Worm (Caenorhabditis elegans) whole organism, L4 larva: Measurements from ENCODE around the gene alh-5.

Experiments
- D1046.2 ChIP-seq: fragments of 200-800 bp; sonication (Bioruptor generic); IDR thresholded peaks from 2 replicates; pipeline ENCODE4 v1.3.6; 2022; ENCODE audit warnings: missing genetic modification characterization, missing compliant biosample characterization
- F44E2.7 ChIP-seq: fragments of 200-800 bp; sonication (Bioruptor generic); IDR thresholded peaks from 2 replicates; pipeline ENCODE4 v2.1.2; 2022; ENCODE audit warnings: missing genetic modification characterization, missing compliant biosample characterization
- F49E8.2 ChIP-seq: sonication (generic microtip); optimal IDR thresholded peaks from 2 replicates; lab custom pipeline; 2016; ENCODE audit warnings: missing compliant biosample characterization, mild to moderate bottlenecking, missing genetic modification characterization, borderline replicate concordance
- R02D3.7 ChIP-seq: fragments of 150-350 bp; sonication (generic microtip); optimal IDR thresholded peaks from 3 replicates; lab custom pipeline; 2014; ENCODE audit warnings: missing biosample characterization, missing genetic modification characterization
- T20F7.1 ChIP-seq: fragments of 200-800 bp; sonication (Bioruptor generic); optimal IDR thresholded peaks from 2 replicates; lab custom pipeline; 2018; ENCODE audit warnings: mild to moderate bottlenecking, missing genetic modification characterization, missing compliant biosample characterization
- ceh-20 ChIP-seq: fragments of 200-800 bp; sonication (Bioruptor generic); IDR thresholded peaks from 2 replicates; pipeline ENCODE4 v1.3.6; 2022; ENCODE audit warnings: missing genetic modification reagents, missing genetic modification characterization, missing compliant biosample characterization
- cey-2 ChIP-seq: sonication (generic microtip); optimal IDR thresholded peaks from 3 replicates; lab custom pipeline; 2017; ENCODE audit warnings: missing genetic modification characterization, mild to moderate bottlenecking, missing compliant biosample characterization, antibody characterized with exemption, borderline replicate concordance; ENCODE audit not compliant: insufficient read depth
- ctbp-1 ChIP-seq: fragments of 200-800 bp; sonication (Bioruptor generic); IDR thresholded peaks from 2 replicates; pipeline ENCODE4 v1.3.6; 2022; ENCODE audit warnings: missing genetic modification reagents, missing genetic modification characterization, missing compliant biosample characterization
- daf-12 ChIP-seq: fragments of 150-350 bp; optimal IDR thresholded peaks from 2 replicates; lab custom pipeline; 2014; ENCODE audit warnings: missing biosample characterization, missing genetic modification reagents, missing genetic modification characterization
- daf-16 ChIP-seq, 3 experiments: sonication (generic microtip); optimal IDR thresholded peaks; 2 replicates each; lab custom pipeline; 2016 to 2017; ENCODE audit warnings: missing genetic modification characterization in 3 of 3, missing genetic modification reagents in 3 of 3, mild to moderate bottlenecking in 2 of 3, missing compliant biosample characterization in 2 of 3, missing biosample characterization in 1 of 3, moderate library complexity in 1 of 3
- dmd-6 ChIP-seq: fragments of 200-800 bp; sonication (Bioruptor generic); IDR thresholded peaks from 2 replicates; pipeline ENCODE4 v1.3.6; 2022; ENCODE audit warnings: missing genetic modification reagents, missing genetic modification characterization, missing compliant biosample characterization
- dmd-9 ChIP-seq: fragments of 200-800 bp; sonication (Bioruptor generic); IDR thresholded peaks from 2 replicates; pipeline ENCODE4 v1.3.6; 2022; ENCODE audit warnings: missing genetic modification reagents, missing genetic modification characterization, missing compliant biosample characterization
- dpl-1 ChIP-seq: fragments of 150-350 bp; optimal IDR thresholded peaks from 2 replicates; lab custom pipeline; 2014; ENCODE audit warnings: missing biosample characterization, missing genetic modification reagents, missing genetic modification characterization
- duxl-1 ChIP-seq: sonication (generic microtip); optimal IDR thresholded peaks from 2 replicates; lab custom pipeline; 2016; ENCODE audit warnings: mild to moderate bottlenecking, missing genetic modification characterization, moderate library complexity, missing compliant biosample characterization; ENCODE audit not compliant: poor library complexity
- dve-1 ChIP-seq: sonication (generic microtip); optimal IDR thresholded peaks from 2 replicates; lab custom pipeline; 2017; ENCODE audit warnings: antibody characterized with exemption, mild to moderate bottlenecking, missing genetic modification characterization, missing compliant biosample characterization; ENCODE audit not compliant: insufficient read depth
- gei-8 ChIP-seq: fragments of 200-800 bp; sonication (Bioruptor generic); optimal IDR thresholded peaks from 2 replicates; lab custom pipeline; 2018; ENCODE audit warnings: mild to moderate bottlenecking, missing genetic modification characterization, missing compliant biosample characterization
- hlh-11 ChIP-seq: fragments of 200-800 bp; sonication (Bioruptor generic); optimal IDR thresholded peaks from 2 replicates; lab custom pipeline; 2018; ENCODE audit warnings: mild to moderate bottlenecking, missing genetic modification characterization, missing compliant biosample characterization
- hmg-1.1 ChIP-seq: fragments of 200-800 bp; sonication (Bioruptor generic); IDR thresholded peaks from 2 replicates; pipeline ENCODE4 v1.3.6; 2022; ENCODE audit warnings: missing genetic modification reagents, missing genetic modification characterization, missing compliant biosample characterization
- jun-1 ChIP-seq: fragments of 150-350 bp; optimal IDR thresholded peaks from 2 replicates; lab custom pipeline; 2014; ENCODE audit warnings: missing biosample characterization, missing genetic modification reagents, missing genetic modification characterization
- lim-7 ChIP-seq: fragments of 200-800 bp; sonication (Bioruptor generic); IDR thresholded peaks from 2 replicates; pipeline ENCODE4 v1.3.6; 2022; ENCODE audit warnings: missing genetic modification characterization, missing compliant biosample characterization
- lin-1 ChIP-seq: fragments of 200-800 bp; sonication (Bioruptor generic); IDR thresholded peaks from 2 replicates; pipeline ENCODE4 v1.3.6; 2022; ENCODE audit warnings: missing genetic modification reagents, missing genetic modification characterization, missing compliant biosample characterization
- lin-38 ChIP-seq: fragments of 200-800 bp; sonication (Bioruptor generic); IDR thresholded peaks from 2 replicates; pipeline ENCODE4 v1.3.6; 2022; ENCODE audit warnings: missing genetic modification reagents, missing genetic modification characterization, missing compliant biosample characterization
- lsy-2 ChIP-seq, 2 experiments: fragments of 150-350 bp in 1 of 2; sonication (generic microtip) in 1 of 2; optimal IDR thresholded peaks; 2 replicates each; lab custom pipeline; 2014 to 2017; ENCODE audit warnings: missing biosample characterization in 2 of 2, missing genetic modification characterization in 2 of 2
- mdl-1 ChIP-seq, 2 experiments: fragments of 150-350 bp in 1 of 2; sonication (generic microtip) in 1 of 2; optimal IDR thresholded peaks; 2 replicates each; lab custom pipeline; 2014 to 2017; ENCODE audit warnings: missing biosample characterization in 2 of 2, missing genetic modification characterization in 2 of 2
- mes-2 ChIP-seq: sonication (generic microtip); optimal IDR thresholded peaks from 2 replicates; lab custom pipeline; 2016; ENCODE audit warnings: missing genotype, mild to moderate bottlenecking, missing genetic modification characterization, missing compliant biosample characterization; ENCODE audit not compliant: poor library complexity, severe bottlenecking
- nhr-111 ChIP-seq: fragments of 200-800 bp; sonication (Bioruptor generic); optimal IDR thresholded peaks from 2 replicates; lab custom pipeline; 2018; ENCODE audit warnings: mild to moderate bottlenecking, missing genetic modification characterization, missing compliant biosample characterization
- nhr-237 ChIP-seq: sonication (generic microtip); optimal IDR thresholded peaks from 2 replicates; lab custom pipeline; 2017; ENCODE audit warnings: missing biosample characterization, missing genetic modification characterization
- nhr-28 ChIP-seq: fragments of 150-350 bp; optimal IDR thresholded peaks from 2 replicates; lab custom pipeline; 2014; ENCODE audit warnings: missing biosample characterization, missing genetic modification characterization
- nhr-41 ChIP-seq: fragments of 200-800 bp; sonication (Bioruptor generic); IDR thresholded peaks from 2 replicates; pipeline ENCODE4 v1.3.6; 2022; ENCODE audit warnings: missing genetic modification reagents, missing genetic modification characterization, missing compliant biosample characterization
- pha-4 ChIP-seq, 2 experiments: fragments of 150-350 bp in 1 of 2; fragments of 200-800 bp in 1 of 2; sonication (Bioruptor generic) in 1 of 2; IDR thresholded peaks in 1 of 2; optimal IDR thresholded peaks in 1 of 2; 2 replicates each; pipeline versions ENCODE4 v1.3.6 to Lab custom; 2014 to 2022; ENCODE audit warnings: missing genetic modification characterization in 2 of 2, missing genetic modification reagents in 2 of 2, missing biosample characterization in 1 of 2, missing compliant biosample characterization in 1 of 2
- php-3 ChIP-seq: fragments of 200-800 bp; sonication (Bioruptor generic); IDR thresholded peaks from 2 replicates; pipeline ENCODE4 v1.3.6; 2022; ENCODE audit warnings: missing genetic modification reagents, missing genetic modification characterization, missing compliant biosample characterization
- pqm-1 ChIP-seq: sonication (generic microtip); optimal IDR thresholded peaks from 2 replicates; lab custom pipeline; 2017; ENCODE audit warnings: missing biosample characterization, missing genetic modification characterization
- sdz-12 ChIP-seq: fragments of 200-800 bp; sonication (Bioruptor generic); optimal IDR thresholded peaks from 2 replicates; lab custom pipeline; 2018; ENCODE audit warnings: mild to moderate bottlenecking, missing genetic modification characterization, missing compliant biosample characterization
- spr-3 ChIP-seq: fragments of 200-800 bp; sonication (Bioruptor generic); optimal IDR thresholded peaks from 2 replicates; lab custom pipeline; 2018; ENCODE audit warnings: mild to moderate bottlenecking, missing genetic modification characterization, missing compliant biosample characterization
- unc-39 ChIP-seq: sonication (generic microtip); optimal IDR thresholded peaks from 2 replicates; lab custom pipeline; 2017; ENCODE audit warnings: missing biosample characterization, missing genetic modification characterization
- unc-62 ChIP-seq, 3 experiments: fragments of 150-350 bp in 1 of 3; sonication (generic microtip); optimal IDR thresholded peaks in 2 of 3; peaks in 1 of 3; 1 replicate in 1 of 3; 2 replicates in 2 of 3; lab custom pipeline; 2014 to 2017; ENCODE audit warnings: missing biosample characterization in 3 of 3, missing genetic modification characterization in 3 of 3, missing genetic modification reagents in 3 of 3, missing genotype in 1 of 3

Gene alh-5

DNA sequence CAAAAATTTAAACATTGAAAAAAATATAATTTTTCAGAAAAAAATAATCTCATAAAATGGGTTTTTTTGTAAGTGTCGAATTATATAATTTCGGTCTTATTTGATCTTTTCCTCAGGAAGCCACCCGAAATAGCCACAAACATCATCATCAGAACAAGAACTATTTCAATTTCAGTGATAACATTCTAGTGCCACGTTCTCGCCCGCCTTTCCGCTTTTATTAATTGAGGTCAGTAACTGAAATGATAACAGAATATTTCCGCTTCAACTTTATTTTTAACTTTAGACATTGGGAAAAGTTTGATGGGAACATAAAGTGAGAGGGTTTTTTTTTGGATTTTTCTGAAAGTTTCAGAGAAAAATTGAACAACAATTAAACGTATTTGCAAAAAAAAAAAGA is 10.2 kb downstream of the alh-5 start:
- TF ChIP-seq dmd-6 (peak; percentile 36; the same call in 1 of the 2 replicates), unc-62 (GFP tag; optimal IDR thresholded peaks at IDR 0.05 in 1 of 2; lab: Kevin White, UChicago) (peak in 1 of 2 experiments; percentile 30), unc-62 (tag; optimal IDR thresholded peaks at IDR 0.05; lab: Kevin White, UChicago) (no peak), daf-16 (GFP tag; optimal IDR thresholded peaks at IDR 0.05; lab: Kevin White, UChicago) (no peak), daf-16 (tag; optimal IDR thresholded peaks at IDR 0.05; lab: Kevin White, UChicago) (peak; percentile 31), daf-12 (tag; lab: Kevin White, UChicago) (no peak), nhr-28 (peak; percentile 32), pqm-1 (tag; lab: Kevin White, UChicago) (peak; percentile 83), hlh-11 (tag; lab: Kevin White, UChicago) (peak; percentile 8), D1046.2 (no peak), lsy-2 (tag; optimal IDR thresholded peaks at IDR 0.05; lab: Kevin White, UChicago) (no peak)

DNA sequence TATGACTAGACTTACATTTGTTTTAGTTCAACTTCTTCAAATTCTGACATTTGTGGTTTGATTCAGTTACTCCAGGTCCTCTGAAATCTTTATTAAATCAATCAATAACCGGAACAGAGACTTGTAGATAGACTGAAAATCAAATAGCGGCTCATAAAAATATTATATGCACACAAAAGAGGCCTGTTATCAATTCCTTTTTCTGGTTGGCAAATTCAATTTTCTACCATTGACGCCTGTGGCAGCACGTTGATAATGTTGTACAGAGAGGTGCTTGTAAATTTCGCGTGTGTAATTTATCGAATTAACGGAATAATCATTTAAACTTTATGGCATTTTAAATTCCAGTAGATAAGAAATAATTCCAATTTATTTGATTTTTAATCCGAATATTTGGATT is 12.4 kb downstream of the alh-5 start, which contains the start of gene T08B1.1:
TSS of gene T08B1.1 (minus strand) at position 92 of the 400 bp plus-strand sequence.
- no peak for TF ChIP-seq dmd-9 (GFP tag; lab: Robert Waterston, UW)
- peak; percentile 89 for TF ChIP-seq pqm-1 (tag; lab: Kevin White, UChicago)
- TF ChIP-seq duxl-1 (tag; lab: Kevin White, UChicago), result no peak
- peak; percentile 0 for TF ChIP-seq nhr-28
- TF ChIP-seq cey-2 (tag; lab: Kevin White, UChicago), result no peak
- no peak for TF ChIP-seq lin-38 (GFP tag; lab: Robert Waterston, UW)
- TF ChIP-seq pha-4 (GFP tag; IDR thresholded peaks at IDR 0.05; lab: Robert Waterston, UW), result no peak
- no peak for TF ChIP-seq pha-4 (tag; optimal IDR thresholded peaks at IDR 0.05; lab: Kevin White, UChicago)
- no peak; the same call in 1 of the 2 replicates for TF ChIP-seq lin-1 (GFP tag; lab: Robert Waterston, UW)
- peak; percentile 45; the same call in 1 of the 2 replicates for TF ChIP-seq ceh-20
- no peak for TF ChIP-seq ctbp-1 (GFP tag; lab: Robert Waterston, UW)
- peak in 1 of 2 experiments; percentile 5 for TF ChIP-seq mdl-1 (tag; optimal IDR thresholded peaks at IDR 0.05; lab: Kevin White, UChicago)
- TF ChIP-seq F49E8.2 (tag; lab: Kevin White, UChicago), result no peak
- no peak for TF ChIP-seq lim-7 (GFP tag; lab: Robert Waterston, UW)
- TF ChIP-seq dve-1 (tag; lab: Kevin White, UChicago), result peak; percentile 42
- TF ChIP-seq hlh-11 (tag; lab: Kevin White, UChicago), result peak; percentile 36
- peak; percentile 94 for TF ChIP-seq php-3
- TF ChIP-seq daf-16 (GFP tag; optimal IDR thresholded peaks at IDR 0.05; lab: Kevin White, UChicago), result no peak
- TF ChIP-seq daf-16 (tag; optimal IDR thresholded peaks at IDR 0.05; lab: Kevin White, UChicago), result peak; percentile 68
- TF ChIP-seq nhr-237 (tag; lab: Kevin White, UChicago), result no peak
- no peak for TF ChIP-seq sdz-12
- TF ChIP-seq gei-8, result no peak
- no peak for TF ChIP-seq jun-1 (tag; lab: Kevin White, UChicago)
- no peak for TF ChIP-seq dpl-1 (GFP tag; lab: Kevin White, UChicago)
- TF ChIP-seq R02D3.7 (tag; lab: Kevin White, UChicago), result no peak
- TF ChIP-seq F44E2.7 (GFP tag; lab: Robert Waterston, UW), result no peak
- no peak for TF ChIP-seq T20F7.1 (GFP tag; lab: Kevin White, UChicago)

DNA sequence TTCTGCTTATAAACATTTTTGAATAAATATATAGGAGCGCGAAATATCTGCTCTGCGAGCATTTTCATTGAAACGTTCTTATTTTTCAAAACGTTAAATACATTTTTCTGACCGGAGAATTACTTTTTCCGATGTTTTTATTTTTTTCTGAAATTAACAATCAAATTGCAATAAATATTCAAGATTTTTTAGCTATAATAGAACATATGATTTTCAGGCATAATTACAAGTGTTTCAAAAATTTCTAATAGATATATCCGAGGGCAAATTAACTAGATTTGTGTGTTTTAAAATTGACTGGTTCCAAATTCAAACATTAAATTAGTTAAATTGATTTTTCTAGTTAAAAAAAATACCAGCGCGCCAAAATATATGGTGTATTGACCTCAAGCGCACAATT is 20.4 kb downstream of the alh-5 start, which contains the start of gene T08B1.4:
TSS of gene T08B1.4 (plus strand) at position 301 of the 400 bp plus-strand sequence.
- no peak for TF ChIP-seq unc-39 (tag; lab: Kevin White, UChicago)
- no peak for TF ChIP-seq mes-2 (tag; lab: Kevin White, UChicago)
- TF ChIP-seq lin-1 (GFP tag; lab: Robert Waterston, UW), result no peak
- no peak for TF ChIP-seq nhr-111 (GFP tag; lab: Kevin White, UChicago)
- TF ChIP-seq hmg-1.1, result no peak
- no peak for TF ChIP-seq F49E8.2 (tag; lab: Kevin White, UChicago)
- TF ChIP-seq nhr-41 (GFP tag; lab: Robert Waterston, UW), result no peak
- TF ChIP-seq spr-3, result no peak
- no peak for TF ChIP-seq daf-12 (tag; lab: Kevin White, UChicago)
